Fruit fly (Drosophila melanogaster): ENCODE measurements around the gene CG10738.
A peak's percentile ranks its signal among the peaks of the same experiment; 100 is the strongest.

DNA sequence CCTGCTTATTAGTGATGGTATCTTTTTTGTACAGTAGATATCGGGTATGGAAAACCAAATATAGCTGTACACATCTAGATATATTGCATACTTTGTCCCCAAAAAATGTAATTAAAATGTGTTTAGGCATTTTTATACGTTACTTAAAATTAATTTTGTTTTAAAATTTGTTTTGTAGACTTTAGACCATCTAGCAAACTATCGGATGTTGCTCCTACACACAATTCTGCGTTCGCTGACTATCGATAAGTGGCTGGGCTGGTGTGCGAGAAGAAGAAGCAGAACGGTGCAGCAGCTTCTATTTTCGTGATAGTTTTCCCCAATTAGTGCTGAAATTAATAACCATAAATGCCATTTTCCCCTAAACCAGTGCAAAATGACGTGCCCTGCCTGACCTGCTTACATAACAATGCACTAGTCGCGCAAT, 62.6 kb downstream of the CG10738 start, which contains the start of the genes Vps36 and Liprin-beta:
- peak; percentile 83 for TF ChIP-seq Gug (GFP tag; IDR thresholded peaks at IDR 0.05)
- peak; percentile 75 for TF ChIP-seq CG34406 (GFP tag; optimal IDR thresholded peaks at IDR 0.05)
- TF ChIP-seq CG16779 (tag; optimal IDR thresholded peaks at IDR 0.05): no peak
